Worm (Caenorhabditis elegans) whole organism, L2 larva: Measurements from ENCODE around the gene set-30.

Experiments used
- C34F6.9 ChIP-seq: fragments of 150-350 bp; optimal IDR thresholded peaks from 2 replicates; lab custom pipeline; 2014; ENCODE audit warnings: missing biosample characterization, missing genetic modification characterization
- F13H6.1 ChIP-seq: sonication (generic microtip); optimal IDR thresholded peaks from 2 replicates; lab custom pipeline; 2016; ENCODE audit warnings: missing genetic modification characterization, missing compliant biosample characterization
- ZK546.5 ChIP-seq: sonication (generic microtip); optimal IDR thresholded peaks from 2 replicates; lab custom pipeline; 2017; ENCODE audit warnings: missing biosample characterization, missing genetic modification characterization
- alr-1 ChIP-seq: fragments of 150-350 bp; optimal IDR thresholded peaks from 2 replicates; lab custom pipeline; 2014; ENCODE audit warnings: missing biosample characterization, missing genetic modification characterization
- ama-1 ChIP-seq: fragments of 150-350 bp; optimal IDR thresholded peaks from 2 replicates; lab custom pipeline; 2018; ENCODE audit warnings: inconsistent platforms
- ceh-16 ChIP-seq: fragments of 150-350 bp; optimal IDR thresholded peaks from 2 replicates; lab custom pipeline; 2014; ENCODE audit warnings: missing biosample characterization, missing genetic modification characterization
- crh-2 ChIP-seq: sonication (generic microtip); optimal IDR thresholded peaks from 2 replicates; lab custom pipeline; 2017; ENCODE audit warnings: missing biosample characterization, missing genetic modification characterization
- dmd-4 ChIP-seq: sonication (generic microtip); optimal IDR thresholded peaks from 2 replicates; lab custom pipeline; 2017; ENCODE audit warnings: missing biosample characterization, missing genetic modification characterization
- egl-27 ChIP-seq: sonication (generic microtip); optimal IDR thresholded peaks from 3 replicates; lab custom pipeline; 2017; ENCODE audit warnings: missing biosample characterization, missing genetic modification reagents, missing genetic modification characterization
- fos-1 ChIP-seq: fragments of 150-350 bp; optimal IDR thresholded peaks from 2 replicates; lab custom pipeline; 2014; ENCODE audit warnings: missing biosample characterization, missing genetic modification characterization
- gmeb-1 ChIP-seq: fragments of 150-350 bp; optimal IDR thresholded peaks from 2 replicates; lab custom pipeline; 2014; ENCODE audit warnings: missing biosample characterization, missing genetic modification characterization
- lin-11 ChIP-seq: fragments of 150-350 bp; sonication (generic microtip); optimal IDR thresholded peaks from 2 replicates; lab custom pipeline; 2014; ENCODE audit warnings: missing biosample characterization, missing genetic modification characterization, inconsistent platforms, mixed read lengths
- lin-39 ChIP-seq: fragments of 150-350 bp; optimal IDR thresholded peaks from 2 replicates; lab custom pipeline; 2014; ENCODE audit warnings: missing biosample characterization, missing genetic modification reagents, missing genetic modification characterization
- lsy-2 ChIP-seq, 2 experiments: fragments of 150-350 bp in 1 of 2; sonication (generic microtip) in 1 of 2; optimal IDR thresholded peaks; 2 replicates each; lab custom pipeline; 2014 to 2017; ENCODE audit warnings: missing biosample characterization in 2 of 2, missing genetic modification characterization in 2 of 2
- mbf-1 ChIP-seq: sonication (generic microtip); optimal IDR thresholded peaks from 2 replicates; lab custom pipeline; 2017; ENCODE audit warnings: missing biosample characterization, missing genetic modification characterization
- mdl-1 ChIP-seq, 2 experiments: fragments of 150-350 bp in 1 of 2; sonication (generic microtip) in 1 of 2; optimal IDR thresholded peaks; 2 replicates each; lab custom pipeline; 2017; ENCODE audit warnings: missing biosample characterization in 2 of 2, missing genetic modification characterization in 2 of 2
- nhr-10 ChIP-seq: sonication (generic microtip); optimal IDR thresholded peaks from 2 replicates; lab custom pipeline; 2017; ENCODE audit warnings: missing biosample characterization, missing genetic modification characterization
- nhr-11 ChIP-seq: fragments of 150-350 bp; optimal IDR thresholded peaks from 2 replicates; lab custom pipeline; 2014; ENCODE audit warnings: missing biosample characterization, missing genetic modification characterization
- nhr-129 ChIP-seq: fragments of 150-350 bp; optimal IDR thresholded peaks from 2 replicates; lab custom pipeline; 2014; ENCODE audit warnings: missing biosample characterization, missing genetic modification characterization
- nhr-21 ChIP-seq: fragments of 150-350 bp; optimal IDR thresholded peaks from 2 replicates; lab custom pipeline; 2014; ENCODE audit warnings: missing biosample characterization, missing genetic modification characterization
- nhr-23 ChIP-seq: fragments of 150-350 bp; optimal IDR thresholded peaks from 2 replicates; lab custom pipeline; 2014; ENCODE audit warnings: missing biosample characterization, missing genetic modification reagents, missing genetic modification characterization
- nhr-237 ChIP-seq: fragments of 150-350 bp; optimal IDR thresholded peaks from 2 replicates; lab custom pipeline; 2014; ENCODE audit warnings: missing biosample characterization, missing genetic modification characterization
- nhr-25 ChIP-seq: fragments of 150-350 bp; sonication (generic microtip); optimal IDR thresholded peaks from 3 replicates; lab custom pipeline; 2014; ENCODE audit warnings: missing biosample characterization, missing genetic modification characterization
- peb-1 ChIP-seq: fragments of 150-350 bp; optimal IDR thresholded peaks from 2 replicates; lab custom pipeline; 2014; ENCODE audit warnings: missing biosample characterization, missing genetic modification characterization
- sem-4 ChIP-seq: fragments of 150-350 bp; optimal IDR thresholded peaks from 2 replicates; lab custom pipeline; 2014; ENCODE audit warnings: missing biosample characterization, missing genetic modification reagents, missing genetic modification characterization
- skn-1 ChIP-seq: sonication (generic microtip); optimal IDR thresholded peaks from 2 replicates; lab custom pipeline; 2017; ENCODE audit warnings: missing biosample characterization, missing genetic modification characterization
- sma-3 ChIP-seq: sonication (generic microtip); optimal IDR thresholded peaks from 2 replicates; lab custom pipeline; 2016; ENCODE audit warnings: missing genetic modification reagents, missing genetic modification characterization, missing compliant biosample characterization
- sma-9 ChIP-seq, 2 experiments: fragments of 150-350 bp in 1 of 2; sonication (generic microtip) in 1 of 2; optimal IDR thresholded peaks; 2 replicates each; lab custom pipeline; 2014 to 2016; ENCODE audit warnings: missing genetic modification characterization in 2 of 2, mild to moderate bottlenecking in 1 of 2, missing biosample characterization in 1 of 2, missing compliant biosample characterization in 1 of 2, missing genetic modification reagents in 1 of 2, moderate library complexity in 1 of 2
- snpc-4 ChIP-seq: fragments of 150-350 bp; optimal IDR thresholded peaks from 2 replicates; lab custom pipeline; 2014; ENCODE audit warnings: missing biosample characterization, missing genetic modification characterization
- unc-39 ChIP-seq: fragments of 150-350 bp; optimal IDR thresholded peaks from 2 replicates; lab custom pipeline; 2014; ENCODE audit warnings: missing biosample characterization, missing genetic modification characterization
- unc-55 ChIP-seq: fragments of 150-350 bp; sonication (generic microtip); optimal IDR thresholded peaks from 3 replicates; lab custom pipeline; 2014; ENCODE audit warnings: missing biosample characterization, missing genetic modification reagents, missing genetic modification characterization
- zag-1 ChIP-seq: fragments of 150-350 bp; optimal IDR thresholded peaks from 2 replicates; lab custom pipeline; 2014; ENCODE audit warnings: missing biosample characterization, missing genetic modification characterization
- ztf-11 ChIP-seq: sonication (generic microtip); optimal IDR thresholded peaks from 2 replicates; lab custom pipeline; 2017; ENCODE audit warnings: missing biosample characterization, missing genetic modification characterization
- ztf-4 ChIP-seq: fragments of 150-350 bp; optimal IDR thresholded peaks from 2 replicates; lab custom pipeline; 2014; ENCODE audit warnings: missing biosample characterization, missing genetic modification characterization

set-30 gene

DNA sequence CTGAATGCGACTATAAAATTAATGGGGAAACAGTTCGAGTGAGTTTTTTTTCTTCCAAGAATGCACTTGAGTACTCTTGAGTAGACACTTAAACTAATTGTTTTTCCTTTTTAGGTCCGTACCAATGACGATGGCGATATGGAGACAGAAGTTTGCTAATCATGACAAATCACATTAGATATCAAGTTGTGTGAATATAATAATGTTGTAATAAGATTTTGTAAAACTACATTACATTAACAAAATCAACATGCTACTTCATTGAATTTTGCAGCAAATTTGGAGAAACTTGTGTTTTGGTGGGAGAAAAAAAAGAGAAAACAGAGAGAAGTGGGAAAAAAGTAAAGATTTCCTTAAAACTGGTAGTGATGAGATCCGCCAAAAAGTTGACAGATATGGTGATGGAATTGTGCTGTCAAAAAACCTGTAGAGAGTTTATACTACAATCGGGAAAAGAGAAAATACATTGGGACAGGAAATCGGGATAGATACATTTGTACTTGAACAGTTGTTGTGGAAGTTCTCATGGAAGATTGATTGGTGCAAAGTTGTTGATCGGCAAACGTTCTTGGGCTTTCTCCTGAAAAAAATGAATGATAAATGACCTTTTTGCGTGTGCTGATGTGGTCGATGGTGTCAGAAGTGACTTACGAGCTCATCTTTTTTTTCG is 29.0 kb downstream of the set-30 start:
- TF ChIP-seq sma-9 (GFP tag; optimal IDR thresholded peaks at IDR 0.05; lab: Kevin White, UChicago) (peak; percentile 50), sma-9 (tag; optimal IDR thresholded peaks at IDR 0.05; lab: Kevin White, UChicago) (no peak), nhr-21 (tag; lab: Kevin White, UChicago) (no peak), skn-1 (tag; lab: Kevin White, UChicago) (no peak), alr-1 (no peak), lsy-2 (tag; optimal IDR thresholded peaks at IDR 0.05; lab: Kevin White, UChicago) (peak in 1 of 2 experiments; percentile 19), nhr-23 (no peak), ceh-16 (no peak), lin-11 (tag; lab: Kevin White, UChicago) (no peak)

- no peak for TF ChIP-seq ztf-11
- no peak for TF ChIP-seq lin-39 (tag; lab: Kevin White, UChicago)
- TF ChIP-seq nhr-21 (tag; lab: Kevin White, UChicago): no peak
- TF ChIP-seq ztf-4 (tag; lab: Kevin White, UChicago): no peak
- TF ChIP-seq egl-27: no peak
- TF ChIP-seq mbf-1: no peak
- TF ChIP-seq skn-1 (tag; lab: Kevin White, UChicago): no peak
- TF ChIP-seq mdl-1 (tag; optimal IDR thresholded peaks at IDR 0.05; lab: Kevin White, UChicago): no peak
- no peak for TF ChIP-seq ceh-16
- no peak for TF ChIP-seq sma-9 (GFP tag; optimal IDR thresholded peaks at IDR 0.05; lab: Kevin White, UChicago)
- no peak for TF ChIP-seq sma-9 (tag; optimal IDR thresholded peaks at IDR 0.05; lab: Kevin White, UChicago)
- TF ChIP-seq nhr-23: no peak
- TF ChIP-seq fos-1 (tag; lab: Kevin White, UChicago): no peak
- TF ChIP-seq sma-3 (GFP tag; lab: Kevin White, UChicago): no peak
- TF ChIP-seq unc-39 (tag; lab: Kevin White, UChicago): no peak
- no peak for TF ChIP-seq gmeb-1 (tag; lab: Kevin White, UChicago)
- no peak for TF ChIP-seq peb-1
Measured at ce11 chrX:5028593-5028955, 29.5 kb downstream of the set-30 start.

ce11 chrX:5031742-5032141 is 32.7 kb downstream of the set-30 start:
- TF ChIP-seq lsy-2 (tag; optimal IDR thresholded peaks at IDR 0.05; lab: Kevin White, UChicago) (peak in 1 of 2 experiments; percentile 44), unc-55 (GFP tag; lab: Kevin White, UChicago) (peak; percentile 73), sma-3 (GFP tag; lab: Kevin White, UChicago) (no peak), ztf-4 (tag; lab: Kevin White, UChicago) (no peak), zag-1 (tag; lab: Kevin White, UChicago) (peak; percentile 73), ceh-16 (no peak), C34F6.9 (tag; lab: Kevin White, UChicago) (peak; percentile 26), crh-2 (tag; lab: Kevin White, UChicago) (peak; percentile 50), sem-4 (tag; lab: Kevin White, UChicago) (peak; percentile 54)

DNA sequence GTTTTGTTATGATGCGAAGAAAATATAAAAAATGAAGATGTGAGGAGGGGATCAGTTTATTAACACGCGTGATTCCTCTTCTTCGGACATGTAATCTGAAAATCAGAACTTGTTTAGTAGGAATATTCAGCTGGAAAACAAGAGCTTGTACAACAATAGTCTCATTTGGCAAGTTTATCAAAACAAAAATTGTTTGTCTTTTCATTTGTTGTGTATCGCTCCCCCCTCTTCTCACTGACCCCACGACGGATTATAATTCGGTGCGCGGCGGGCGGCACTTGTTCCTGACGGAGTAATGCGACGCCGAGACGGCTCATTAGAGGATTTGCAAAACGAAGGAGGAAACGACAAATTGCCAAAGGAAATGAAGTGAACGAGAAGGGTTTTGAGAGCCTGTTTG is 34.8 kb downstream of the set-30 start, which contains the start of gene ZC449.4:
ZC449.4 (minus strand) TSS at position 101 of the 400 bp plus-strand sequence.
- TF ChIP-seq sma-3 (GFP tag; lab: Kevin White, UChicago): no peak
- no peak for TF ChIP-seq nhr-11 (tag; lab: Kevin White, UChicago)
- no peak for TF ChIP-seq ZK546.5

DNA sequence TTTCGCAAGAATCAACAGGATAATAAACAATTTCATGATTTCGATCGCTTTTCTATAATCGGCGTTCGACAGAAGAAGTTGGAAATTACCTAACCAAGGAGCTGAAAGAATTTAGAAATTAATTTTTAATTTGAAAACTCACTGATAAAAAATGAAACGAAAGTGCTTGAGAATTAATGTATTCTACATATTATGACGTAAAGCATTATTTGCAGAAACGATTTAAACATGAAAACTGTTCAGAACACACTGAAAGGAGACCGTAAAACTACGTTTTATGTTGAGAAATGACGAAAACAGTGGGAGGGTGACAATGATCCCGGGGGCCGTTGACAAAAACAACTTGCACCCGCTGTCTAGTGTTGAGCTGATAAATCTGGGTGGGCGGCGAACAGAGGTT is 38.6 kb downstream of the set-30 start, which contains the start of gene ZC449.5:
ZC449.5 (minus strand) TSS at position 101 of the 400 bp plus-strand sequence.
- TF ChIP-seq nhr-10 (tag; lab: Kevin White, UChicago) (no peak), nhr-21 (tag; lab: Kevin White, UChicago) (no peak), lin-39 (tag; lab: Kevin White, UChicago) (no peak), skn-1 (tag; lab: Kevin White, UChicago) (no peak), lin-11 (tag; lab: Kevin White, UChicago) (no peak), sma-3 (GFP tag; lab: Kevin White, UChicago) (no peak), F13H6.1 (tag; lab: Kevin White, UChicago) (no peak), sma-9 (GFP tag; optimal IDR thresholded peaks at IDR 0.05; lab: Kevin White, UChicago) (no peak), sma-9 (tag; optimal IDR thresholded peaks at IDR 0.05; lab: Kevin White, UChicago) (no peak), nhr-129 (tag; lab: Kevin White, UChicago) (no peak), nhr-237 (tag; lab: Kevin White, UChicago) (no peak), unc-55 (GFP tag; lab: Kevin White, UChicago) (no peak), ceh-16 (no peak), mbf-1 (no peak), dmd-4 (tag; lab: Kevin White, UChicago) (no peak), zag-1 (tag; lab: Kevin White, UChicago) (no peak), nhr-23 (no peak), gmeb-1 (tag; lab: Kevin White, UChicago) (no peak), snpc-4 (tag; lab: Kevin White, UChicago) (no peak), nhr-25 (no peak), ama-1 (no peak)
